Worm (Caenorhabditis elegans) whole organism, mixed stage, embryonic: ENCODE measurements around the gene shw-3.

Experiments
- blmp-1 ChIP-seq: fragments of 150-350 bp; optimal IDR thresholded peaks from 2 replicates; lab custom pipeline; 2014; ENCODE audit warnings: missing biosample characterization, missing genetic modification characterization
- ceh-39 ChIP-seq: fragments of 150-350 bp; optimal IDR thresholded peaks from 2 replicates; lab custom pipeline; 2014; ENCODE audit warnings: missing biosample characterization, missing genetic modification characterization
- ceh-43 ChIP-seq: fragments of 200-800 bp; sonication (Bioruptor generic); optimal IDR thresholded peaks from 2 replicates; lab custom pipeline; 2018; ENCODE audit warnings: mild to moderate bottlenecking, missing genetic modification characterization, moderate library complexity, missing compliant biosample characterization
- ceh-83 ChIP-seq: fragments of 200-800 bp; sonication (Bioruptor generic); optimal IDR thresholded peaks from 2 replicates; lab custom pipeline; 2018; ENCODE audit warnings: mild to moderate bottlenecking, missing genetic modification characterization, missing compliant biosample characterization
- ces-1 ChIP-seq: fragments of 150-350 bp; optimal IDR thresholded peaks from 2 replicates; lab custom pipeline; 2014; ENCODE audit warnings: missing biosample characterization, missing genetic modification reagents, missing genetic modification characterization
- drap-1 ChIP-seq: fragments of 200-800 bp; sonication (Bioruptor generic); optimal IDR thresholded peaks from 3 replicates; lab custom pipeline; 2018; ENCODE audit warnings: mild to moderate bottlenecking, missing genetic modification characterization, missing compliant biosample characterization
- elt-1 ChIP-seq: sonication (generic microtip); optimal IDR thresholded peaks from 2 replicates; lab custom pipeline; 2017; ENCODE audit warnings: missing genetic modification characterization, mild to moderate bottlenecking, missing compliant biosample characterization, antibody characterized with exemption, moderate library complexity, borderline replicate concordance; ENCODE audit not compliant: insufficient read depth
- elt-3 ChIP-seq: fragments of 150-350 bp; optimal IDR thresholded peaks from 2 replicates; lab custom pipeline; 2014; ENCODE audit warnings: missing biosample characterization, missing genetic modification characterization
- flh-1 ChIP-seq: fragments of 200-800 bp; sonication (Bioruptor generic); optimal IDR thresholded peaks from 2 replicates; lab custom pipeline; 2018; ENCODE audit warnings: mild to moderate bottlenecking, missing genetic modification characterization, moderate library complexity, missing compliant biosample characterization
- ham-2 ChIP-seq: fragments of 200-800 bp; sonication (Bioruptor generic); optimal IDR thresholded peaks from 2 replicates; lab custom pipeline; 2018; ENCODE audit warnings: mild to moderate bottlenecking, missing genetic modification characterization, missing compliant biosample characterization
- hlh-1 ChIP-seq: fragments of 150-350 bp; optimal IDR thresholded peaks from 2 replicates; lab custom pipeline; 2014; ENCODE audit warnings: missing biosample characterization, missing genetic modification reagents, missing genetic modification characterization
- lin-13 ChIP-seq: fragments of 150-350 bp; optimal IDR thresholded peaks from 2 replicates; lab custom pipeline; 2014; ENCODE audit warnings: missing biosample characterization, missing genetic modification characterization
- lin-32 ChIP-seq: fragments of 200-800 bp; sonication (Bioruptor generic); optimal IDR thresholded peaks from 2 replicates; lab custom pipeline; 2018; ENCODE audit warnings: mild to moderate bottlenecking, missing genetic modification characterization, missing compliant biosample characterization
- lsy-2 ChIP-seq: fragments of 150-350 bp; optimal IDR thresholded peaks from 2 replicates; lab custom pipeline; 2014; ENCODE audit warnings: missing biosample characterization, missing genetic modification characterization
- mab-5 ChIP-seq: fragments of 150-350 bp; optimal IDR thresholded peaks from 2 replicates; lab custom pipeline; 2014; ENCODE audit warnings: missing biosample characterization, missing genetic modification characterization
- mep-1 ChIP-seq: fragments of 150-350 bp; optimal IDR thresholded peaks from 2 replicates; lab custom pipeline; 2017; ENCODE audit warnings: missing biosample characterization, missing genetic modification reagents, missing genetic modification characterization, inconsistent platforms
- mls-2 ChIP-seq: sonication (generic microtip); optimal IDR thresholded peaks from 2 replicates; lab custom pipeline; 2016; ENCODE audit warnings: mild to moderate bottlenecking, missing genetic modification characterization, moderate library complexity, missing compliant biosample characterization
- nhr-12 ChIP-seq: fragments of 150-350 bp; optimal IDR thresholded peaks from 2 replicates; lab custom pipeline; 2014; ENCODE audit warnings: missing biosample characterization, missing genetic modification characterization
- nhr-2 ChIP-seq: fragments of 150-350 bp; optimal IDR thresholded peaks from 2 replicates; lab custom pipeline; 2014; ENCODE audit warnings: missing biosample characterization, missing genetic modification characterization
- nhr-237 ChIP-seq: fragments of 150-350 bp; optimal IDR thresholded peaks from 2 replicates; lab custom pipeline; 2014; ENCODE audit warnings: missing biosample characterization, missing genetic modification characterization
- nhr-28 ChIP-seq: fragments of 150-350 bp; optimal IDR thresholded peaks from 2 replicates; lab custom pipeline; 2014; ENCODE audit warnings: missing biosample characterization, missing genetic modification characterization
- nhr-76 ChIP-seq: sonication (generic microtip); optimal IDR thresholded peaks from 2 replicates; lab custom pipeline; 2017; ENCODE audit warnings: missing biosample characterization, missing genetic modification characterization
- pha-4 ChIP-seq: fragments of 150-350 bp; optimal IDR thresholded peaks from 2 replicates; lab custom pipeline; 2018; ENCODE audit warnings: missing biosample characterization, missing genetic modification reagents, missing genetic modification characterization
- sem-2 ChIP-seq: fragments of 200-800 bp; sonication (Bioruptor generic); optimal IDR thresholded peaks from 2 replicates; lab custom pipeline; 2018; ENCODE audit warnings: mild to moderate bottlenecking, missing genetic modification characterization, missing compliant biosample characterization
- snpc-4 ChIP-seq: fragments of 150-350 bp; optimal IDR thresholded peaks from 2 replicates; lab custom pipeline; 2014; ENCODE audit warnings: missing biosample characterization, missing genetic modification characterization
- sptf-1 ChIP-seq: sonication (generic microtip); optimal IDR thresholded peaks from 2 replicates; lab custom pipeline; 2017; ENCODE audit warnings: mild to moderate bottlenecking, missing genetic modification characterization, moderate library complexity, missing compliant biosample characterization
- tbx-8 ChIP-seq: fragments of 200-800 bp; sonication (Bioruptor generic); optimal IDR thresholded peaks from 2 replicates; lab custom pipeline; 2018; ENCODE audit warnings: mild to moderate bottlenecking, missing genetic modification characterization, moderate library complexity, missing compliant biosample characterization
- unc-120 ChIP-seq: sonication (generic microtip); optimal IDR thresholded peaks from 2 replicates; lab custom pipeline; 2017; ENCODE audit warnings: missing genetic modification characterization, missing compliant biosample characterization; ENCODE audit not compliant: poor library complexity, severe bottlenecking
- unc-39 ChIP-seq: fragments of 150-350 bp; optimal IDR thresholded peaks from 2 replicates; lab custom pipeline; 2014; ENCODE audit warnings: missing biosample characterization, missing genetic modification characterization
- unc-62 ChIP-seq: fragments of 150-350 bp; optimal IDR thresholded peaks from 2 replicates; lab custom pipeline; 2014; ENCODE audit warnings: missing biosample characterization, missing genetic modification reagents, missing genetic modification characterization
- zip-8 ChIP-seq: fragments of 150-350 bp; optimal IDR thresholded peaks from 2 replicates; lab custom pipeline; 2014; ENCODE audit warnings: missing biosample characterization, missing genetic modification characterization

Gene shw-3

ce11 chrV:13002070-13002469, 15.1 kb upstream of the shw-3 start, which contains the start of gene inft-2:
Gene inft-2, plus strand, starts transcription at chrV:13002317.
- TF ChIP-seq pha-4 (tag; lab: Kevin White, UChicago) (no peak), lin-32 (GFP tag; lab: Kevin White, UChicago) (no peak), elt-3 (tag; lab: Kevin White, UChicago) (no peak), ham-2 (GFP tag; lab: Kevin White, UChicago) (no peak), zip-8 (tag; lab: Kevin White, UChicago) (no peak), nhr-28 (no peak), nhr-237 (tag; lab: Kevin White, UChicago) (no peak), mep-1 (tag; lab: Kevin White, UChicago) (no peak), unc-120 (tag; lab: Kevin White, UChicago) (no peak), sptf-1 (tag; lab: Kevin White, UChicago) (no peak), nhr-12 (tag; lab: Kevin White, UChicago) (no peak)

ce11 chrV:13000068-13000467, 13.1 kb upstream of the shw-3 start:
- TF ChIP-seq blmp-1 (tag; lab: Kevin White, UChicago) = no peak
- no peak for TF ChIP-seq lin-32 (GFP tag; lab: Kevin White, UChicago)
- no peak for TF ChIP-seq lsy-2
- no peak for TF ChIP-seq lin-13 (tag; lab: Kevin White, UChicago)
- no peak for TF ChIP-seq mep-1 (tag; lab: Kevin White, UChicago)
- no peak for TF ChIP-seq unc-62 (GFP tag; lab: Kevin White, UChicago)
- TF ChIP-seq nhr-28 = no peak
- TF ChIP-seq tbx-8 (GFP tag; lab: Kevin White, UChicago) = no peak
- no peak for TF ChIP-seq ceh-39

- TF ChIP-seq lsy-2 (no peak), sem-2 (GFP tag; lab: Kevin White, UChicago) (no peak), hlh-1 (tag; lab: Kevin White, UChicago) (no peak), nhr-2 (tag; lab: Kevin White, UChicago) (no peak), zip-8 (tag; lab: Kevin White, UChicago) (no peak), mls-2 (tag; lab: Kevin White, UChicago) (no peak), pha-4 (tag; lab: Kevin White, UChicago) (no peak), mab-5 (tag; lab: Kevin White, UChicago) (no peak)
Observed at ce11 chrV:12999559-12999958, 12.6 kb upstream of the shw-3 start, which contains the start of gene far-4. Gene far-4, minus strand, starts transcription at chrV:12999659.

- TF ChIP-seq unc-39 (tag; lab: Kevin White, UChicago) (no peak), nhr-237 (tag; lab: Kevin White, UChicago) (no peak), lsy-2 (no peak), unc-120 (tag; lab: Kevin White, UChicago) (no peak), ceh-83 (GFP tag; lab: Kevin White, UChicago) (no peak), drap-1 (no peak), ceh-43 (GFP tag; lab: Kevin White, UChicago) (no peak), hlh-1 (tag; lab: Kevin White, UChicago) (no peak), zip-8 (tag; lab: Kevin White, UChicago) (no peak), nhr-2 (tag; lab: Kevin White, UChicago) (no peak), sem-2 (GFP tag; lab: Kevin White, UChicago) (no peak), ceh-39 (no peak), tbx-8 (GFP tag; lab: Kevin White, UChicago) (no peak), flh-1 (GFP tag; lab: Kevin White, UChicago) (no peak), mab-5 (tag; lab: Kevin White, UChicago) (no peak)
- TF ChIP-seq, all 35 proteins: peak for 0
Observed at ce11 chrV:12997422-12997821, 10.5 kb upstream of the shw-3 start, which contains the start of gene far-3. Gene far-3, minus strand, starts transcription at chrV:12997522.

ce11 chrV:12995269-12995668, 8.3 kb upstream of the shw-3 start, which contains the start of gene far-5:
Gene far-5, plus strand, starts transcription at chrV:12995569.
- TF ChIP-seq lin-32 (GFP tag; lab: Kevin White, UChicago) (no peak), pha-4 (tag; lab: Kevin White, UChicago) (no peak), flh-1 (GFP tag; lab: Kevin White, UChicago) (no peak), nhr-12 (tag; lab: Kevin White, UChicago) (no peak), ces-1 (GFP tag; lab: Kevin White, UChicago) (no peak), ceh-39 (no peak), sem-2 (GFP tag; lab: Kevin White, UChicago) (no peak), lin-13 (tag; lab: Kevin White, UChicago) (no peak), blmp-1 (tag; lab: Kevin White, UChicago) (no peak), snpc-4 (no peak), ceh-83 (GFP tag; lab: Kevin White, UChicago) (no peak), nhr-76 (tag; lab: Kevin White, UChicago) (no peak), drap-1 (no peak), elt-1 (no peak), mls-2 (tag; lab: Kevin White, UChicago) (no peak), unc-120 (tag; lab: Kevin White, UChicago) (no peak), ham-2 (GFP tag; lab: Kevin White, UChicago) (no peak)
- TF ChIP-seq, all 35 proteins: peak for 0
